Worm (Caenorhabditis elegans): ENCODE measurements around the gene maa-1.
A peak's percentile ranks its signal among the peaks of the same experiment; 100 is the strongest.

- TF ChIP-seq blmp-1 (tag; optimal IDR thresholded peaks at IDR 0.05): no peak
- peak; percentile 60 for TF ChIP-seq unc-62 (GFP tag; optimal IDR thresholded peaks at IDR 0.05)
- TF ChIP-seq mab-5 (tag; optimal IDR thresholded peaks at IDR 0.05): no peak
- no peak for TF ChIP-seq nhr-2 (tag; optimal IDR thresholded peaks at IDR 0.05)
- TF ChIP-seq ceh-43 (GFP tag; optimal IDR thresholded peaks at IDR 0.05): no peak
- no peak for TF ChIP-seq sptf-1 (tag; optimal IDR thresholded peaks at IDR 0.05)
- no peak for TF ChIP-seq nhr-12 (tag; optimal IDR thresholded peaks at IDR 0.05)
- TF ChIP-seq mls-2 (tag; optimal IDR thresholded peaks at IDR 0.05): no peak
- TF ChIP-seq nhr-76 (tag; optimal IDR thresholded peaks at IDR 0.05): no peak
- no peak for TF ChIP-seq bed-3 (GFP tag; optimal IDR thresholded peaks at IDR 0.05)
- TF ChIP-seq nhr-237 (tag; optimal IDR thresholded peaks at IDR 0.05): no peak
- no peak for TF ChIP-seq nhr-28 (tag; optimal IDR thresholded peaks at IDR 0.05)
Observed at ce11 chrIII:11816523-11817003, 5.8 kb downstream of the maa-1 start, which contains the start of gene C18D11.1.
